Fruit fly (Drosophila melanogaster): ENCODE data around the gene CG6959.

The CG6959 gene

DNA sequence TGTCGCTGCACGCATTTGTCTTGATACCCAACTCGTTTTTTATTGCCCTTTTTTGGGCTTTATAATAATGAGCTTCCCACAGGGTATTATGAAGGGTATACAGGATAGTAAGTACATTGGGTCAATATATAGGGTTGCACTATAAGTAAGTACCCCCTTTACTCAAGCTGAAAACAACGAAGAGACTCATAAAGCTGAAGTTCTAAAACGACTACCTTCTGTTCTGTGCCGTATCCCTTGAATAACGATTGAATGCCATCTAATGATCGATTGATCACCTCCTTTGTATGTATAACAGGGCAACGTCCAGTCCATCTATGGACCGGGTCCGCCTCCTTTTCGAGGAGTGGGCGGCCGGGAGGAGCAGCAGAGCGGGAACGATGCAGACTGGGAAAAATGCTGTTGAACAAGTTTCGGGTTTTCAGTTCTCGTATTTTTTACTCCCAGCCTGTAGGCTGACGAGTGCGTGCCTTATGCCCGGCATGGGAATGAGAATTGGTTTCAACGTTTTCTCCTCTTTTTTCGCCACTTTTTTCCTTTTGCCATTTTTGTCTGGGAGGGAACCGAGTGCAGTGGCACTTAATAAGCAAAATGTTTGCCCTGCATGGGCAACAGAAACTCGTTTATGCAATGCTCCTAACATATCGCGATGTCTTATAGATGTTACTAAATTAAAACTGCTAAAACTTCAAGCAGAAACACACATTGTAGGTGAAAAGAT lies 9.6 kb downstream of the CG6959 start:
- no peak for TF ChIP-seq CG8119 (GFP tag; IDR thresholded peaks at IDR 0.05)
- TF ChIP-seq CG16779 (tag; optimal IDR thresholded peaks at IDR 0.05), result peak; percentile 6
- TF ChIP-seq lz (GFP tag; optimal IDR thresholded peaks at IDR 0.05), result peak; percentile 59
- TF ChIP-seq Eip75B (GFP tag; optimal IDR thresholded peaks at IDR 0.05), result peak; percentile 67
- TF ChIP-seq CG15336 (GFP tag; IDR thresholded peaks at IDR 0.05), result no peak
- TF ChIP-seq Ets96B (tag; optimal IDR thresholded peaks at IDR 0.05), result no peak
- peak; percentile 46 for TF ChIP-seq CG6808 (GFP tag; optimal IDR thresholded peaks at IDR 0.05)
- peak; percentile 34 for TF ChIP-seq Sox15 (GFP tag; optimal IDR thresholded peaks at IDR 0.05)
- peak; percentile 47; the same call in 1 of the 3 replicates for TF ChIP-seq CG6163 (GFP tag; IDR thresholded peaks at IDR 0.05)
- TF ChIP-seq OdsH (GFP tag; optimal IDR thresholded peaks at IDR 0.05), result peak; percentile 30
- TF ChIP-seq CG10631 (GFP tag; optimal IDR thresholded peaks at IDR 0.05), result peak; percentile 45
- TF ChIP-seq CG3032 (tag; optimal IDR thresholded peaks at IDR 0.05), result peak; percentile 33
- peak; percentile 34 for TF ChIP-seq Ets21C (GFP tag; optimal IDR thresholded peaks at IDR 0.05)
- TF ChIP-seq CG32006 (GFP tag; optimal IDR thresholded peaks at IDR 0.05), result no peak
- peak; percentile 17 for TF ChIP-seq Sox102F (GFP tag; optimal IDR thresholded peaks at IDR 0.05)
- peak; percentile 44 for TF ChIP-seq CG8632 (GFP tag; optimal IDR thresholded peaks at IDR 0.05)
- peak; percentile 39 for TF ChIP-seq Sox14 (GFP tag; optimal IDR thresholded peaks at IDR 0.05)
- peak; percentile 46 for TF ChIP-seq Smox (GFP tag; optimal IDR thresholded peaks at IDR 0.05)
- peak; percentile 62 for TF ChIP-seq cyc (GFP tag; optimal IDR thresholded peaks at IDR 0.05)
- peak; percentile 0 for TF ChIP-seq fd59A (GFP tag; optimal IDR thresholded peaks at IDR 0.05)
- TF ChIP-seq salr (GFP tag; optimal IDR thresholded peaks at IDR 0.05), result peak in 1 of 2 experiments; percentile 28
- no peak for TF ChIP-seq fkh (GFP tag; optimal IDR thresholded peaks at IDR 0.05)
- peak; percentile 90 for TF ChIP-seq Eip78C (GFP tag)
- no peak for TF ChIP-seq CG11294 (GFP tag; IDR thresholded peaks at IDR 0.05)
- TF ChIP-seq CG6854 (GFP tag; optimal IDR thresholded peaks at IDR 0.05), result no peak
- TF ChIP-seq vri (GFP tag; optimal IDR thresholded peaks at IDR 0.05), result peak; percentile 29
- peak; percentile 81 for TF ChIP-seq svp (GFP tag)
- TF ChIP-seq achi (GFP tag; optimal IDR thresholded peaks at IDR 0.05), result peak; percentile 26
- peak; percentile 63 for TF ChIP-seq pdm3 (GFP tag; optimal IDR thresholded peaks at IDR 0.05)
- peak; percentile 62 for TF ChIP-seq CG31627 (GFP tag; optimal IDR thresholded peaks at IDR 0.05)
- TF ChIP-seq Hr39 (GFP tag; optimal IDR thresholded peaks at IDR 0.05), result peak; percentile 63
- peak; percentile 37 for TF ChIP-seq CG3919 (GFP tag; optimal IDR thresholded peaks at IDR 0.05)
- no peak for TF ChIP-seq Eip93F (GFP tag; optimal IDR thresholded peaks at IDR 0.05)
- peak; percentile 2 for TF ChIP-seq CG9139 (GFP tag; optimal IDR thresholded peaks at IDR 0.05)
- TF ChIP-seq CG34406 (GFP tag; optimal IDR thresholded peaks at IDR 0.05), result peak; percentile 29
- TF ChIP-seq CG6276 (GFP tag; optimal IDR thresholded peaks at IDR 0.05), result peak; percentile 28
- no peak for TF ChIP-seq spab (GFP tag; optimal IDR thresholded peaks at IDR 0.05)
- peak; percentile 25 for TF ChIP-seq CG11902 (GFP tag; optimal IDR thresholded peaks at IDR 0.05)
- TF ChIP-seq acj6 (GFP tag; optimal IDR thresholded peaks at IDR 0.05), result peak; percentile 52
- peak; percentile 26 for TF ChIP-seq CG6792 (GFP tag; optimal IDR thresholded peaks at IDR 0.05)
- TF ChIP-seq CG10669 (GFP tag; optimal IDR thresholded peaks at IDR 0.05), result peak; percentile 7
- TF ChIP-seq ss (GFP tag; optimal IDR thresholded peaks at IDR 0.05), result peak; percentile 40 to 70
- TF ChIP-seq Lpt (GFP tag; optimal IDR thresholded peaks at IDR 0.05), result peak; percentile 29
- TF ChIP-seq esn (GFP tag; optimal IDR thresholded peaks at IDR 0.05), result peak; percentile 64
- peak; percentile 35 for TF ChIP-seq CG7368 (GFP tag; optimal IDR thresholded peaks at IDR 0.05)
- TF ChIP-seq Met (GFP tag; optimal IDR thresholded peaks at IDR 0.05), result peak; percentile 70
- TF ChIP-seq dsx (GFP tag; optimal IDR thresholded peaks at IDR 0.05; ENCODE audit: poor library complexity, severe bottlenecking), result peak; percentile 4
- TF ChIP-seq topi (GFP tag; optimal IDR thresholded peaks at IDR 0.05), result peak; percentile 50
- TF ChIP-seq Gug (GFP tag; IDR thresholded peaks at IDR 0.05), result no peak
- TF ChIP-seq eg (GFP tag; IDR thresholded peaks at IDR 0.05), result peak; percentile 32; the same call in 1 of the 3 replicates

Data from whole organism, prepupa.